Fruit fly (Drosophila melanogaster): ENCODE measurements around the gene CG32686.

The CG32686 gene

dm6 chrX:10322292-10322691, 52.8 kb downstream of the CG32686 start:
- TF ChIP-seq dmrt93B (GFP tag; optimal IDR thresholded peaks at IDR 0.05) (no peak), dsf (GFP tag; optimal IDR thresholded peaks at IDR 0.05; ENCODE audit: borderline replicate concordance) (no peak), Rel (GFP tag; optimal IDR thresholded peaks at IDR 0.05) (no peak), Rel (tag; optimal IDR thresholded peaks at IDR 0.05) (no peak), HLH106 (tag; optimal IDR thresholded peaks at IDR 0.05) (no peak), Abd-B (GFP tag; optimal IDR thresholded peaks at IDR 0.05) (no peak)

Data from whole organism, wandering third instar larva.